Worm (Caenorhabditis elegans) whole organism, young adult: ENCODE data around the gene fbxa-141.
A peak's percentile ranks its signal among the peaks of the same experiment; 100 is the strongest.

Experiments used
- B0261.1 ChIP-seq: sonication (generic microtip); optimal IDR thresholded peaks from 2 replicates; lab custom pipeline; 2016; ENCODE audit warnings: mild to moderate bottlenecking, missing genetic modification characterization, moderate library complexity, missing compliant biosample characterization
- F10E7.11 ChIP-seq: sonication (generic microtip); optimal IDR thresholded peaks from 2 replicates; lab custom pipeline; 2017; ENCODE audit warnings: mild to moderate bottlenecking, missing genetic modification characterization, moderate library complexity, missing compliant biosample characterization
- F23B12.7 ChIP-seq: sonication (generic microtip); optimal IDR thresholded peaks from 2 replicates; lab custom pipeline; 2017; ENCODE audit warnings: missing genetic modification characterization, mild to moderate bottlenecking, missing compliant biosample characterization, antibody characterized with exemption, moderate library complexity; ENCODE audit not compliant: insufficient read depth
- F49E8.2 ChIP-seq: sonication (generic microtip); optimal IDR thresholded peaks from 3 replicates; lab custom pipeline; 2017; ENCODE audit warnings: missing genetic modification characterization, mild to moderate bottlenecking, missing compliant biosample characterization, antibody characterized with exemption, moderate library complexity; ENCODE audit not compliant: insufficient read depth
- F52B5.7 ChIP-seq: sonication (generic microtip); optimal IDR thresholded peaks from 2 replicates; lab custom pipeline; 2016; ENCODE audit warnings: mild to moderate bottlenecking, missing genetic modification characterization, missing compliant biosample characterization
- F57C9.4 ChIP-seq: sonication (generic microtip); optimal IDR thresholded peaks from 2 replicates; lab custom pipeline; 2017; ENCODE audit warnings: mild to moderate bottlenecking, missing genetic modification characterization, missing compliant biosample characterization
- Y53G8AR.9 ChIP-seq: fragments of 200-800 bp; sonication (Bioruptor generic); conservative IDR thresholded peaks from 2 replicates; pipeline ENCODE4 v1.3.6; 2022; ENCODE audit warnings: missing genetic modification reagents, missing genetic modification characterization, missing compliant biosample characterization
- akir-1 ChIP-seq: fragments of 200-800 bp; sonication (Bioruptor generic); optimal IDR thresholded peaks from 2 replicates; lab custom pipeline; 2018; ENCODE audit warnings: mild to moderate bottlenecking, missing genetic modification characterization, moderate library complexity, missing compliant biosample characterization
- aptf-2 ChIP-seq: fragments of 200-800 bp; sonication (Bioruptor generic); conservative IDR thresholded peaks from 2 replicates; pipeline ENCODE4 v1.3.6; 2022; ENCODE audit warnings: missing genetic modification reagents, missing genetic modification characterization, missing compliant biosample characterization
- aptf-3 ChIP-seq: fragments of 200-800 bp; sonication (Bioruptor generic); IDR thresholded peaks from 2 replicates; pipeline ENCODE4 v1.3.6; 2022; ENCODE audit warnings: missing genetic modification characterization, missing compliant biosample characterization
- athp-1 ChIP-seq: sonication (generic microtip); optimal IDR thresholded peaks from 2 replicates; lab custom pipeline; 2017; ENCODE audit warnings: mild to moderate bottlenecking, missing genetic modification characterization, missing compliant biosample characterization
- attf-3 ChIP-seq: fragments of 200-800 bp; sonication (Bioruptor generic); conservative IDR thresholded peaks from 2 replicates; pipeline ENCODE4 v1.3.6; 2022; ENCODE audit warnings: missing genetic modification reagents, missing genetic modification characterization, missing compliant biosample characterization
- bed-2 ChIP-seq: fragments of 200-800 bp; sonication (Bioruptor generic); IDR thresholded peaks from 2 replicates; pipeline ENCODE4 v1.3.6; 2022; ENCODE audit warnings: missing genetic modification reagents, missing genetic modification characterization, missing compliant biosample characterization
- cebp-1 ChIP-seq, 2 experiments: fragments of 200-800 bp in 1 of 2; sonication (Bioruptor generic) in 1 of 2; sonication (generic microtip) in 1 of 2; IDR thresholded peaks in 1 of 2; optimal IDR thresholded peaks in 1 of 2; 2 replicates each; pipeline versions ENCODE4 v1.3.6 to Lab custom; 2017 to 2022; ENCODE audit warnings: missing compliant biosample characterization in 2 of 2, missing genetic modification characterization in 2 of 2, mild to moderate bottlenecking in 1 of 2, missing genetic modification reagents in 1 of 2, moderate library complexity in 1 of 2
- cebp-2 ChIP-seq: fragments of 200-800 bp; sonication (Bioruptor generic); IDR thresholded peaks from 2 replicates; pipeline ENCODE4 v1.3.6; 2022; ENCODE audit warnings: missing genetic modification characterization, missing compliant biosample characterization
- ceh-58 ChIP-seq: fragments of 200-800 bp; sonication (Bioruptor generic); IDR thresholded peaks from 2 replicates; pipeline ENCODE4 v1.3.6; 2022; ENCODE audit warnings: missing genetic modification characterization, missing compliant biosample characterization
- ceh-91 ChIP-seq: fragments of 200-800 bp; sonication (Bioruptor generic); IDR thresholded peaks from 2 replicates; pipeline ENCODE4 v1.3.6; 2022; ENCODE audit warnings: missing genetic modification reagents, missing genetic modification characterization, missing compliant biosample characterization
- dpl-1 ChIP-seq: fragments of 150-350 bp; optimal IDR thresholded peaks from 2 replicates; lab custom pipeline; 2014; ENCODE audit warnings: missing biosample characterization, missing genetic modification reagents, missing genetic modification characterization
- egl-18 ChIP-seq: fragments of 200-800 bp; sonication (Bioruptor generic); IDR thresholded peaks from 2 replicates; pipeline ENCODE4 v1.3.6; 2022; ENCODE audit warnings: missing genetic modification reagents, missing genetic modification characterization, missing compliant biosample characterization
- egrh-3 ChIP-seq: fragments of 200-800 bp; sonication (Bioruptor generic); IDR thresholded peaks from 2 replicates; pipeline ENCODE4 v1.3.6; 2022; ENCODE audit warnings: missing genetic modification reagents, missing genetic modification characterization, missing compliant biosample characterization
- fkh-3 ChIP-seq: sonication (generic microtip); optimal IDR thresholded peaks from 2 replicates; lab custom pipeline; 2016; ENCODE audit warnings: mild to moderate bottlenecking, missing genetic modification characterization, missing compliant biosample characterization
- gei-17 ChIP-seq: fragments of 200-800 bp; sonication (Bioruptor generic); optimal IDR thresholded peaks from 2 replicates; lab custom pipeline; 2018; ENCODE audit warnings: mild to moderate bottlenecking, missing genetic modification characterization, missing compliant biosample characterization
- hlh-26 ChIP-seq: fragments of 200-800 bp; sonication (Bioruptor generic); conservative IDR thresholded peaks from 2 replicates; pipeline ENCODE4 v1.3.6; 2022; ENCODE audit warnings: missing genetic modification reagents, missing genetic modification characterization, missing compliant biosample characterization
- hmg-1.2 ChIP-seq: fragments of 200-800 bp; sonication (Bioruptor generic); IDR thresholded peaks from 2 replicates; pipeline ENCODE4 v1.3.6; 2022; ENCODE audit warnings: missing genetic modification reagents, missing genetic modification characterization, missing compliant biosample characterization
- hsf-1 ChIP-seq: fragments of 200-800 bp; sonication (Bioruptor generic); IDR thresholded peaks from 2 replicates; pipeline ENCODE4 v1.3.6; 2022; ENCODE audit warnings: missing genetic modification reagents, missing genetic modification characterization, missing compliant biosample characterization
- let-526 ChIP-seq: fragments of 200-800 bp; sonication (Bioruptor generic); IDR thresholded peaks from 2 replicates; pipeline ENCODE4 v1.3.6; 2022; ENCODE audit warnings: missing genetic modification reagents, missing genetic modification characterization, missing compliant biosample characterization
- let-607 ChIP-seq, 2 experiments: fragments of 200-800 bp in 1 of 2; sonication (Bioruptor generic) in 1 of 2; sonication (generic microtip) in 1 of 2; optimal IDR thresholded peaks; 2 replicates each; lab custom pipeline; 2016 to 2018; ENCODE audit warnings: mild to moderate bottlenecking in 2 of 2, missing compliant biosample characterization in 2 of 2, missing genetic modification characterization in 2 of 2, moderate library complexity in 2 of 2, missing genotype in 1 of 2
- lin-35 ChIP-seq, 3 experiments: fragments of 150-350 bp in 2 of 3; sonication (generic microtip) in 1 of 3; optimal IDR thresholded peaks; 2 replicates each; lab custom pipeline; 2014 to 2018; ENCODE audit warnings: missing biosample characterization in 3 of 3, missing genetic modification characterization in 3 of 3, missing genetic modification reagents in 3 of 3
- lsy-27 ChIP-seq: sonication (generic microtip); optimal IDR thresholded peaks from 2 replicates; lab custom pipeline; 2017; ENCODE audit warnings: missing genetic modification characterization, mild to moderate bottlenecking, missing compliant biosample characterization, antibody characterized with exemption, missing genotype, borderline replicate concordance; ENCODE audit not compliant: insufficient read depth
- madf-10 ChIP-seq: sonication (generic microtip); optimal IDR thresholded peaks from 2 replicates; lab custom pipeline; 2016; ENCODE audit warnings: mild to moderate bottlenecking, missing genetic modification characterization, missing compliant biosample characterization
- madf-3 ChIP-seq: fragments of 200-800 bp; sonication (Bioruptor generic); IDR thresholded peaks from 2 replicates; pipeline ENCODE4 v1.3.6; 2022; ENCODE audit warnings: missing genetic modification reagents, missing genetic modification characterization, missing compliant biosample characterization
- madf-6 ChIP-seq: fragments of 200-800 bp; sonication (Bioruptor generic); IDR thresholded peaks from 2 replicates; pipeline ENCODE4 v1.3.6; 2022; ENCODE audit warnings: missing genetic modification reagents, missing genetic modification characterization, missing compliant biosample characterization
- mcd-1 ChIP-seq: fragments of 200-800 bp; sonication (Bioruptor generic); IDR thresholded peaks from 2 replicates; pipeline ENCODE4 v1.3.6; 2022; ENCODE audit warnings: missing genetic modification reagents, missing genetic modification characterization, missing compliant biosample characterization
- nfya-2 ChIP-seq: fragments of 200-800 bp; sonication (Bioruptor generic); IDR thresholded peaks from 2 replicates; pipeline ENCODE4 v1.3.6; 2022; ENCODE audit warnings: missing genetic modification reagents, missing genetic modification characterization, missing compliant biosample characterization
- nhr-120 ChIP-seq: fragments of 200-800 bp; sonication (Bioruptor generic); IDR thresholded peaks from 2 replicates; pipeline ENCODE4 v1.3.6; 2022; ENCODE audit warnings: missing genetic modification characterization, missing compliant biosample characterization
- nhr-179 ChIP-seq: sonication (generic microtip); optimal IDR thresholded peaks from 2 replicates; lab custom pipeline; 2016; ENCODE audit warnings: mild to moderate bottlenecking, missing genetic modification characterization, missing compliant biosample characterization
- nhr-90 ChIP-seq: sonication (generic microtip); optimal IDR thresholded peaks from 2 replicates; lab custom pipeline; 2016; ENCODE audit warnings: missing genotype, mild to moderate bottlenecking, missing genetic modification characterization, missing compliant biosample characterization
- rcor-1 ChIP-seq: fragments of 200-800 bp; sonication (Bioruptor generic); IDR thresholded peaks from 2 replicates; pipeline ENCODE4 v1.3.6; 2022; ENCODE audit warnings: missing genetic modification reagents, missing genetic modification characterization, missing compliant biosample characterization
- rec-8 ChIP-seq, 2 experiments: sonication (generic microtip); optimal IDR thresholded peaks; 2 replicates each; lab custom pipeline; 2016; ENCODE audit warnings: mild to moderate bottlenecking in 2 of 2, missing genetic modification characterization in 2 of 2, missing genetic modification reagents in 2 of 2, missing genotype in 2 of 2, missing biosample characterization in 1 of 2, missing compliant biosample characterization in 1 of 2, moderate library complexity in 1 of 2
- rpc-1 ChIP-seq, 2 experiments: fragments of 150-350 bp in 1 of 2; sonication (generic microtip) in 1 of 2; optimal IDR thresholded peaks; 2 replicates each; lab custom pipeline; 2014 to 2018; ENCODE audit warnings: missing biosample characterization in 1 of 2, missing genetic modification characterization in 1 of 2, missing genetic modification reagents in 1 of 2, missing genotype in 1 of 2
- snpc-1.3 ChIP-seq: sonication (generic microtip); optimal IDR thresholded peaks from 2 replicates; lab custom pipeline; 2017; ENCODE audit warnings: missing genetic modification characterization, mild to moderate bottlenecking, missing compliant biosample characterization, antibody characterized with exemption, moderate library complexity, missing genotype, missing genetic modification reagents; ENCODE audit not compliant: insufficient read depth
- tbx-9 ChIP-seq: sonication (generic microtip); optimal IDR thresholded peaks from 2 replicates; lab custom pipeline; 2016; ENCODE audit warnings: borderline replicate concordance, missing genetic modification characterization, inconsistent platforms, missing compliant biosample characterization
- unc-62 ChIP-seq: fragments of 150-350 bp; optimal IDR thresholded peaks from 2 replicates; lab custom pipeline; 2014; ENCODE audit warnings: missing biosample characterization, missing genetic modification reagents, missing genetic modification characterization
- zim-3 ChIP-seq: sonication (generic microtip); optimal IDR thresholded peaks from 2 replicates; lab custom pipeline; 2017; ENCODE audit warnings: mild to moderate bottlenecking, missing genetic modification characterization, moderate library complexity, missing compliant biosample characterization
- ztf-26 ChIP-seq: sonication (generic microtip); optimal IDR thresholded peaks from 2 replicates; lab custom pipeline; 2017; ENCODE audit warnings: missing genetic modification characterization, missing compliant biosample characterization
- ztf-28 ChIP-seq: fragments of 200-800 bp; sonication (Bioruptor generic); IDR thresholded peaks from 2 replicates; pipeline ENCODE4 v1.3.6; 2022; ENCODE audit warnings: missing genetic modification reagents, missing genetic modification characterization, missing compliant biosample characterization

Gene fbxa-141

DNA sequence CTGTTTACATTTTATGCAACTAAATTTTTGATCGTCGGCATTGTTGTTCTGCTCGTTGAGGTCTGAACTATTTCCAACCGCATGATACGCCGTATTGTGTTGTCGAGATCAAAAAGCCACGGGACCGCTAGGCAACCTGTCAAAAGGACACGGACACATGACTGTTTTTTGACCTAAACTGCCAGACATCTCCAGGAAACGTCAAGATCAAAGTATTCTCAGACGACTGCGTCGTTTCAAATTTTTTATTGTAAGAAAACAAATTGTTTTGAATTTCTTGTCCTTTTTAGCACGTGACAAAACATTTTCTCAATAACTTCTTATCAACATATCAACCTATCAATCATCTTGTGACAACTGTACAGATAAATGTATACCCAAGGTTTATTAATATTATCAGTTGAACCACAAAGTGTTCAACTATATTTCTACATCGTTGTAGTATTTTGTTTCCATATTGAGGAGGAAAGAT lies 10.6 kb downstream of the fbxa-141 start (continued):
- TF ChIP-seq F10E7.11 (tag; lab: Kevin White, UChicago), result no peak
- TF ChIP-seq lin-35 (GFP tag; optimal IDR thresholded peaks at IDR 0.05; lab: Kevin White, UChicago), result peak in 1 of 3 experiments; percentile 28
- no peak for TF ChIP-seq snpc-1.3 (tag; lab: Kevin White, UChicago)
- TF ChIP-seq lsy-27 (tag; lab: Kevin White, UChicago), result no peak
- TF ChIP-seq madf-10 (tag; lab: Kevin White, UChicago), result no peak
- no peak for TF ChIP-seq athp-1
- no peak for TF ChIP-seq fkh-3 (tag; lab: Kevin White, UChicago)
- TF ChIP-seq hlh-26, result no peak
- TF ChIP-seq aptf-3 (GFP tag; lab: Robert Waterston, UW), result no peak
- TF ChIP-seq dpl-1 (GFP tag; lab: Kevin White, UChicago), result no peak
- TF ChIP-seq rec-8 (tag; optimal IDR thresholded peaks at IDR 0.05; lab: Kevin White, UChicago), result no peak
- no peak for TF ChIP-seq nhr-120 (GFP tag; lab: Robert Waterston, UW)
- no peak for TF ChIP-seq F57C9.4 (tag; lab: Kevin White, UChicago)
- TF ChIP-seq madf-3 (GFP tag; lab: Robert Waterston, UW), result no peak
- TF ChIP-seq nhr-90 (tag; lab: Kevin White, UChicago), result peak; percentile 68
- TF ChIP-seq hsf-1 (GFP tag; lab: Robert Waterston, UW), result no peak
- no peak for TF ChIP-seq gei-17 (GFP tag; lab: Kevin White, UChicago)
- TF ChIP-seq nhr-179 (tag; lab: Kevin White, UChicago), result no peak
- TF ChIP-seq egl-18 (GFP tag; lab: Robert Waterston, UW), result no peak
- TF ChIP-seq F49E8.2 (tag; lab: Kevin White, UChicago), result no peak
- TF ChIP-seq ceh-91 (GFP tag; lab: Robert Waterston, UW), result no peak
- TF ChIP-seq tbx-9 (tag; lab: Kevin White, UChicago), result no peak
- TF ChIP-seq rpc-1 (optimal IDR thresholded peaks at IDR 0.05; lab: Kevin White, UChicago), result no peak
- TF ChIP-seq rpc-1 (tag; optimal IDR thresholded peaks at IDR 0.05; lab: Kevin White, UChicago), result no peak
- no peak for TF ChIP-seq rcor-1
- TF ChIP-seq bed-2, result no peak
- no peak for TF ChIP-seq F52B5.7 (tag; lab: Kevin White, UChicago)
- TF ChIP-seq mcd-1, result no peak
- no peak for TF ChIP-seq aptf-2 (GFP tag; lab: Robert Waterston, UW)
- TF ChIP-seq attf-3 (GFP tag; lab: Robert Waterston, UW), result no peak
- TF ChIP-seq egrh-3 (GFP tag; lab: Robert Waterston, UW), result no peak
- no peak for TF ChIP-seq akir-1 (GFP tag; lab: Kevin White, UChicago)
- no peak for TF ChIP-seq ztf-28
- TF ChIP-seq madf-6 (GFP tag; lab: Robert Waterston, UW), result no peak
- TF ChIP-seq, all 124 proteins: peak for 33

DNA sequence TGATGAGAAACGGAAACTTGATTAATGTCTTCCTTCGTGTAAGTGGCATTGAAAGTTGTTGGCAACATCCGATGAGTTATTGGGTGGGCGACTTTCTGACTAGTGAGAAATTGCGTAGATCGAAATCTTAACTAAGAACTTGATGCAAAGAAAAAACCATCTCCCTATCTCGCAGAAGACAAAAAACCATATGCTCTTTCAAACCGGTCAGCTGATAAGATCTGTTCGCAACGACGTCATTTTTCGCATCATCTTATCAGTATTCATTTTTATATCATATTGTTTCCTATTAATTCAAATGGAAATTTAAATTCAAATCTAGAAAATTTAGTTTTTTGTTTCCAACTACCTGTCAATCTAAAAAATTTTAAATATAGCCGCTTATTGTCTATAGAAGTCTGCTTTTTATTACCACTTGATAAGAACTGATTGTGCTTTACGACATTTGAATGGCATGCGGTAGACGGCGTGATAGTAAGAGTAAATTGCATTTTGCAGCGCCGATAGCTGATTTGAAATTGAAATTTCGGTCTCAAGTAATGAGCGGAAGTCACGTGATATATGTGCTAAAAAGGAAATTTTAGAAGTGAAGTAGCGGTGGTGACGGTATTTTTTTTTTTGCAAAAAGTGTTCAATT lies 12.2 kb downstream of the fbxa-141 start:
- TF ChIP-seq B0261.1 (tag; lab: Kevin White, UChicago) (no peak), let-526 (GFP tag; lab: Robert Waterston, UW) (no peak), let-607 (tag; optimal IDR thresholded peaks at IDR 0.05; lab: Kevin White, UChicago) (peak in 1 of 2 experiments; percentile 88), ceh-58 (GFP tag; lab: Robert Waterston, UW) (no peak), hmg-1.2 (GFP tag; lab: Robert Waterston, UW) (no peak), nhr-90 (tag; lab: Kevin White, UChicago) (peak; percentile 40), F57C9.4 (tag; lab: Kevin White, UChicago) (no peak), Y53G8AR.9 (GFP tag; lab: Robert Waterston, UW) (no peak), cebp-1 (GFP tag; IDR thresholded peaks at IDR 0.05; lab: Robert Waterston, UW) (no peak), cebp-1 (tag; optimal IDR thresholded peaks at IDR 0.05; lab: Kevin White, UChicago) (peak; percentile 50), cebp-2 (no peak), nfya-2 (GFP tag; lab: Robert Waterston, UW) (no peak), unc-62 (no peak), F23B12.7 (tag; lab: Kevin White, UChicago) (no peak), zim-3 (tag; lab: Kevin White, UChicago) (no peak), ztf-26 (no peak)
